Worm (Caenorhabditis elegans) whole organism, mixed stage, embryonic: ENCODE results near the gene flp-34.
A peak's percentile ranks its signal among the peaks of the same experiment; 100 is the strongest.

ENCODE experiments used
- M03D4.4 ChIP-seq: sonication (generic microtip); optimal IDR thresholded peaks from 2 replicates; lab custom pipeline; 2017; ENCODE audit warnings: mild to moderate bottlenecking, missing genetic modification characterization, missing compliant biosample characterization
- blmp-1 ChIP-seq: fragments of 150-350 bp; optimal IDR thresholded peaks from 2 replicates; lab custom pipeline; 2014; ENCODE audit warnings: missing biosample characterization, missing genetic modification characterization
- ceh-39 ChIP-seq: fragments of 150-350 bp; optimal IDR thresholded peaks from 2 replicates; lab custom pipeline; 2014; ENCODE audit warnings: missing biosample characterization, missing genetic modification characterization
- ceh-43 ChIP-seq: fragments of 200-800 bp; sonication (Bioruptor generic); optimal IDR thresholded peaks from 2 replicates; lab custom pipeline; 2018; ENCODE audit warnings: mild to moderate bottlenecking, missing genetic modification characterization, moderate library complexity, missing compliant biosample characterization
- ceh-83 ChIP-seq: fragments of 200-800 bp; sonication (Bioruptor generic); optimal IDR thresholded peaks from 2 replicates; lab custom pipeline; 2018; ENCODE audit warnings: mild to moderate bottlenecking, missing genetic modification characterization, missing compliant biosample characterization
- drap-1 ChIP-seq: fragments of 200-800 bp; sonication (Bioruptor generic); optimal IDR thresholded peaks from 3 replicates; lab custom pipeline; 2018; ENCODE audit warnings: mild to moderate bottlenecking, missing genetic modification characterization, missing compliant biosample characterization
- elt-1 ChIP-seq: sonication (generic microtip); optimal IDR thresholded peaks from 2 replicates; lab custom pipeline; 2017; ENCODE audit warnings: missing genetic modification characterization, mild to moderate bottlenecking, missing compliant biosample characterization, antibody characterized with exemption, moderate library complexity, borderline replicate concordance; ENCODE audit not compliant: insufficient read depth
- elt-3 ChIP-seq: fragments of 150-350 bp; optimal IDR thresholded peaks from 2 replicates; lab custom pipeline; 2014; ENCODE audit warnings: missing biosample characterization, missing genetic modification characterization
- flh-1 ChIP-seq: fragments of 200-800 bp; sonication (Bioruptor generic); optimal IDR thresholded peaks from 2 replicates; lab custom pipeline; 2018; ENCODE audit warnings: mild to moderate bottlenecking, missing genetic modification characterization, moderate library complexity, missing compliant biosample characterization
- ham-2 ChIP-seq: fragments of 200-800 bp; sonication (Bioruptor generic); optimal IDR thresholded peaks from 2 replicates; lab custom pipeline; 2018; ENCODE audit warnings: mild to moderate bottlenecking, missing genetic modification characterization, missing compliant biosample characterization
- hlh-1 ChIP-seq: fragments of 150-350 bp; optimal IDR thresholded peaks from 2 replicates; lab custom pipeline; 2014; ENCODE audit warnings: missing biosample characterization, missing genetic modification reagents, missing genetic modification characterization
- lin-13 ChIP-seq: fragments of 150-350 bp; optimal IDR thresholded peaks from 2 replicates; lab custom pipeline; 2014; ENCODE audit warnings: missing biosample characterization, missing genetic modification characterization
- lin-32 ChIP-seq: fragments of 200-800 bp; sonication (Bioruptor generic); optimal IDR thresholded peaks from 2 replicates; lab custom pipeline; 2018; ENCODE audit warnings: mild to moderate bottlenecking, missing genetic modification characterization, missing compliant biosample characterization
- lsy-2 ChIP-seq: fragments of 150-350 bp; optimal IDR thresholded peaks from 2 replicates; lab custom pipeline; 2014; ENCODE audit warnings: missing biosample characterization, missing genetic modification characterization
- mab-5 ChIP-seq: fragments of 150-350 bp; optimal IDR thresholded peaks from 2 replicates; lab custom pipeline; 2014; ENCODE audit warnings: missing biosample characterization, missing genetic modification characterization
- mep-1 ChIP-seq: fragments of 150-350 bp; optimal IDR thresholded peaks from 2 replicates; lab custom pipeline; 2017; ENCODE audit warnings: missing biosample characterization, missing genetic modification reagents, missing genetic modification characterization, inconsistent platforms
- mls-2 ChIP-seq: sonication (generic microtip); optimal IDR thresholded peaks from 2 replicates; lab custom pipeline; 2016; ENCODE audit warnings: mild to moderate bottlenecking, missing genetic modification characterization, moderate library complexity, missing compliant biosample characterization
- nhr-12 ChIP-seq: fragments of 150-350 bp; optimal IDR thresholded peaks from 2 replicates; lab custom pipeline; 2014; ENCODE audit warnings: missing biosample characterization, missing genetic modification characterization
- nhr-2 ChIP-seq: fragments of 150-350 bp; optimal IDR thresholded peaks from 2 replicates; lab custom pipeline; 2014; ENCODE audit warnings: missing biosample characterization, missing genetic modification characterization
- nhr-237 ChIP-seq: fragments of 150-350 bp; optimal IDR thresholded peaks from 2 replicates; lab custom pipeline; 2014; ENCODE audit warnings: missing biosample characterization, missing genetic modification characterization
- nhr-28 ChIP-seq: fragments of 150-350 bp; optimal IDR thresholded peaks from 2 replicates; lab custom pipeline; 2014; ENCODE audit warnings: missing biosample characterization, missing genetic modification characterization
- pha-4 ChIP-seq: fragments of 150-350 bp; optimal IDR thresholded peaks from 2 replicates; lab custom pipeline; 2018; ENCODE audit warnings: missing biosample characterization, missing genetic modification reagents, missing genetic modification characterization
- sem-2 ChIP-seq: fragments of 200-800 bp; sonication (Bioruptor generic); optimal IDR thresholded peaks from 2 replicates; lab custom pipeline; 2018; ENCODE audit warnings: mild to moderate bottlenecking, missing genetic modification characterization, missing compliant biosample characterization
- snpc-4 ChIP-seq: fragments of 150-350 bp; optimal IDR thresholded peaks from 2 replicates; lab custom pipeline; 2014; ENCODE audit warnings: missing biosample characterization, missing genetic modification characterization
- sptf-1 ChIP-seq: sonication (generic microtip); optimal IDR thresholded peaks from 2 replicates; lab custom pipeline; 2017; ENCODE audit warnings: mild to moderate bottlenecking, missing genetic modification characterization, moderate library complexity, missing compliant biosample characterization
- tbx-8 ChIP-seq: fragments of 200-800 bp; sonication (Bioruptor generic); optimal IDR thresholded peaks from 2 replicates; lab custom pipeline; 2018; ENCODE audit warnings: mild to moderate bottlenecking, missing genetic modification characterization, moderate library complexity, missing compliant biosample characterization
- unc-120 ChIP-seq: sonication (generic microtip); optimal IDR thresholded peaks from 2 replicates; lab custom pipeline; 2017; ENCODE audit warnings: missing genetic modification characterization, missing compliant biosample characterization; ENCODE audit not compliant: poor library complexity, severe bottlenecking
- unc-39 ChIP-seq: fragments of 150-350 bp; optimal IDR thresholded peaks from 2 replicates; lab custom pipeline; 2014; ENCODE audit warnings: missing biosample characterization, missing genetic modification characterization
- unc-62 ChIP-seq: fragments of 150-350 bp; optimal IDR thresholded peaks from 2 replicates; lab custom pipeline; 2014; ENCODE audit warnings: missing biosample characterization, missing genetic modification reagents, missing genetic modification characterization
- zip-8 ChIP-seq: fragments of 150-350 bp; optimal IDR thresholded peaks from 2 replicates; lab custom pipeline; 2014; ENCODE audit warnings: missing biosample characterization, missing genetic modification characterization
- ztf-11 ChIP-seq: fragments of 150-350 bp; optimal IDR thresholded peaks from 2 replicates; lab custom pipeline; 2014; ENCODE audit warnings: missing biosample characterization, missing genetic modification characterization

Gene flp-34

ce11 chrV:1047251-1047650 is 14.0 kb upstream of the flp-34 start:
- no peak for TF ChIP-seq unc-62 (GFP tag; lab: Kevin White, UChicago)
- TF ChIP-seq ceh-43, result no peak
- no peak for TF ChIP-seq sem-2
- no peak for TF ChIP-seq elt-1 (tag; lab: Kevin White, UChicago)
- no peak for TF ChIP-seq flh-1

ce11 chrV:1038074-1038473 is 4.9 kb upstream of the flp-34 start:
- no peak for TF ChIP-seq flh-1
- no peak for TF ChIP-seq drap-1 (GFP tag; lab: Kevin White, UChicago)
- TF ChIP-seq nhr-12 (tag; lab: Kevin White, UChicago), result no peak
- TF ChIP-seq nhr-28, result no peak
- TF ChIP-seq unc-62 (GFP tag; lab: Kevin White, UChicago), result no peak
- TF ChIP-seq tbx-8 (GFP tag; lab: Kevin White, UChicago), result no peak
- no peak for TF ChIP-seq hlh-1 (tag; lab: Kevin White, UChicago)
- no peak for TF ChIP-seq lsy-2
- no peak for TF ChIP-seq mep-1
- TF ChIP-seq unc-120 (tag; lab: Kevin White, UChicago), result no peak
- no peak for TF ChIP-seq nhr-2
- no peak for TF ChIP-seq M03D4.4

DNA sequence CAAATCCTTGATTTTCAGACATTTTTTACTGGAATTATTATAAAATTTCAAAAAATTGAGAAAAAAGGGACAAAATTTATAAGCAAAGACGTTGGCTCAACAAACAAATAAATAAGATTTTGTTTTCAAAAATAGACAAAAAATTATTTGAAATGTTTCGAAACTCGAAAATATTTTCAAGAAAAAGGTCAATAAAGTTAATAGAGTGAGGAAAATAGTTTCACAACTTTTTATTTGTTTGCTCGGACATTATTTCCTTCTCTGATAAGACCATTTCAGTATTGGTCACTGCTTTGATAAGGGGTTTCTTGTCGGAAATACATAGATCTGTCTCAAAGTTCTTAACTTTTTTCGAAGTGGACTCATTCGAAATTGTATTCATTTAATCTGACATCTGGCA is 6.2 kb downstream of the flp-34 start, which contains the start of gene R09A1.3:
R09A1.3 (minus strand) TSS at position 31 of the 400 bp plus-strand sequence.
- TF ChIP-seq mep-1 (no peak), snpc-4 (no peak), lin-13 (no peak), tbx-8 (GFP tag; lab: Kevin White, UChicago) (no peak), M03D4.4 (no peak), sptf-1 (tag; lab: Kevin White, UChicago) (no peak), unc-62 (GFP tag; lab: Kevin White, UChicago) (no peak), drap-1 (GFP tag; lab: Kevin White, UChicago) (no peak), unc-39 (tag; lab: Kevin White, UChicago) (no peak), ceh-43 (no peak), ceh-83 (GFP tag; lab: Kevin White, UChicago) (no peak), ceh-39 (no peak), unc-120 (tag; lab: Kevin White, UChicago) (no peak), elt-1 (tag; lab: Kevin White, UChicago) (no peak), pha-4 (tag; lab: Kevin White, UChicago) (no peak), lin-32 (GFP tag; lab: Kevin White, UChicago) (no peak)

- TF ChIP-seq mls-2 (tag; lab: Kevin White, UChicago) (no peak), nhr-237 (tag; lab: Kevin White, UChicago) (no peak), mep-1 (no peak), ham-2 (GFP tag; lab: Kevin White, UChicago) (no peak), unc-62 (GFP tag; lab: Kevin White, UChicago) (no peak), tbx-8 (GFP tag; lab: Kevin White, UChicago) (no peak), ceh-83 (GFP tag; lab: Kevin White, UChicago) (no peak), ztf-11 (tag; lab: Kevin White, UChicago) (no peak), elt-1 (tag; lab: Kevin White, UChicago) (no peak), mab-5 (tag; lab: Kevin White, UChicago) (no peak), unc-120 (tag; lab: Kevin White, UChicago) (no peak), ceh-43 (no peak), blmp-1 (tag; lab: Kevin White, UChicago) (no peak), M03D4.4 (no peak), zip-8 (tag; lab: Kevin White, UChicago) (no peak), ceh-39 (no peak), lsy-2 (no peak)
- TF ChIP-seq, all 35 proteins: peak for 0
Observed at ce11 chrV:1023367-1023766, 9.8 kb downstream of the flp-34 start, which contains the start of gene pei-2. pei-2 (minus strand) TSS chrV:1023467.

ce11 chrV:1021456-1021855 is 11.7 kb downstream of the flp-34 start:
- TF ChIP-seq ham-2 (GFP tag; lab: Kevin White, UChicago), result peak; percentile 86
- TF ChIP-seq ceh-39, result no peak

DNA sequence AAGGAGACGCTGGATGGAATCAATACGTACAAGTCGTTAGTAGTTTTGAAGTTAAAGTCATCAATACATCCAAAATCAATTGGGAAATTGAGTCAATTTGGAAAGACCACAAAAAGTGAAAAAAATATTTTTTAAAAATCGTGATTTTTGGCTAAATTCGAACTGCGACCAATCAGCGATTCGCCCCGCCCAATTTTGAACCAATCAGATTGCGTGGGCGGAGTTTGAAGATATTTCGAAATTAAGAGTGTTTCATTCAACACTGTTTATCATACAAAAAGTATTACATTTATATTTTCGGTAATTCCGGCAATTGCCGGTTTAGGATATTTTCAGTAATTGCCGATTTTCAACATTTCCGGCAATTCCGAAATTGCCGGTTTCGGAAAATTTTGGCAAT is 16.0 kb downstream of the flp-34 start:
- TF ChIP-seq pha-4 (tag; lab: Kevin White, UChicago) (no peak), unc-39 (tag; lab: Kevin White, UChicago) (no peak), elt-3 (no peak), ztf-11 (tag; lab: Kevin White, UChicago) (no peak)
